Worm (Caenorhabditis elegans): ENCODE measurements around the gene srw-120.

Gene srw-120

ce11 chrV:2993816-2994215 is 2.2 kb downstream of the srw-120 start, which contains the start of gene srw-115:
TSS of gene srw-115 (minus strand) at chrV:2993916.
- no peak for TF ChIP-seq nhr-232 (tag; optimal IDR thresholded peaks at IDR 0.05)
- TF ChIP-seq pros-1 (tag; optimal IDR thresholded peaks at IDR 0.05) = no peak
- TF ChIP-seq fax-1 (tag; optimal IDR thresholded peaks at IDR 0.05) = no peak
- no peak for TF ChIP-seq pat-9 (tag; optimal IDR thresholded peaks at IDR 0.05)
- no peak for TF ChIP-seq tbx-2 (tag; optimal IDR thresholded peaks at IDR 0.05)
- no peak for TF ChIP-seq gmeb-2 (tag; optimal IDR thresholded peaks at IDR 0.05)
- no peak for TF ChIP-seq pax-1 (tag; optimal IDR thresholded peaks at IDR 0.05)
- no peak for TF ChIP-seq hlh-13 (GFP tag; optimal IDR thresholded peaks at IDR 0.05)
- no peak for TF ChIP-seq ceh-22 (tag; optimal IDR thresholded peaks at IDR 0.05)
- no peak for TF ChIP-seq sox-4 (tag; optimal IDR thresholded peaks at IDR 0.05)
- TF ChIP-seq C08G9.2 (tag; optimal IDR thresholded peaks at IDR 0.05) = no peak
- no peak for TF ChIP-seq rnt-1 (tag; optimal IDR thresholded peaks at IDR 0.05)
- TF ChIP-seq eyg-1 (tag; optimal IDR thresholded peaks at IDR 0.05) = no peak
- no peak for TF ChIP-seq odd-2 (tag; optimal IDR thresholded peaks at IDR 0.05)
- no peak for TF ChIP-seq pqm-1 (tag; optimal IDR thresholded peaks at IDR 0.05)
- TF ChIP-seq ama-1 (optimal IDR thresholded peaks at IDR 0.05) = no peak
- no peak for TF ChIP-seq ceh-24 (tag; optimal IDR thresholded peaks at IDR 0.05)

DNA sequence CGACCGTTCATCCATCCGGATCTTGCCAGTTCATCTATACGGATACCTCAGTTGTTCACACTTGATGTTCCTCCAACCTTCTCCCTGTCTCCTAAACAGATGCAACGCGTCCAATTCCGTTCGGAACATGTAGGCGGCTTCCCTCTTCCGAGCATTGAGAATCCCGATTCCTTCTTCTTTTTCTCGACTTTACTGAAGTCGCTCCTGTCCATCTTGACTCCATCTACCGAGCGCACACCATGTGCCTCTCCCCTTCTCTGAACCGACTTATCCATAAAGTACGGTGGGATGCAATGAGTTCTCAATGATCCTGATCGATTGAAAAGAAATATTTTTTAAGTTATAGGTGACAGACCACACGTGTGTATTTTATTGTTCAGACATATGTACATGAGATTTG is 3.9 kb downstream of the srw-120 start:
- TF ChIP-seq unc-3 (GFP tag; conservative IDR thresholded peaks at IDR 0.05) = no peak
- TF ChIP-seq unc-3 (tag; optimal IDR thresholded peaks at IDR 0.05) = no peak
- no peak for TF ChIP-seq K02D7.2 (tag; optimal IDR thresholded peaks at IDR 0.05)
- TF ChIP-seq fkh-6 (tag; optimal IDR thresholded peaks at IDR 0.05) = no peak
- TF ChIP-seq fax-1 (tag; optimal IDR thresholded peaks at IDR 0.05) = no peak
- TF ChIP-seq unc-86 (tag; optimal IDR thresholded peaks at IDR 0.05) = no peak
- TF ChIP-seq K09A11.1 (tag; optimal IDR thresholded peaks at IDR 0.05; ENCODE audit: insufficient read depth) = no peak
- no peak for TF ChIP-seq ahr-1 (tag; optimal IDR thresholded peaks at IDR 0.05)
- TF ChIP-seq unc-55 (GFP tag; optimal IDR thresholded peaks at IDR 0.05) = no peak
- TF ChIP-seq hlh-8 (tag; optimal IDR thresholded peaks at IDR 0.05) = no peak
- TF ChIP-seq lin-11 (tag; optimal IDR thresholded peaks at IDR 0.05) = no peak
- no peak for TF ChIP-seq che-1 (tag; optimal IDR thresholded peaks at IDR 0.05)
- TF ChIP-seq rnt-1 (tag; optimal IDR thresholded peaks at IDR 0.05) = no peak

ce11 chrV:2991485-2991884 is 4.5 kb downstream of the srw-120 start, which contains the start of gene srw-121:
TSS of gene srw-121 (minus strand) at chrV:2991585.
- TF ChIP-seq C08G9.2 (tag; optimal IDR thresholded peaks at IDR 0.05) (no peak), ahr-1 (tag; optimal IDR thresholded peaks at IDR 0.05) (no peak), eyg-1 (tag; optimal IDR thresholded peaks at IDR 0.05) (no peak), unc-55 (GFP tag; optimal IDR thresholded peaks at IDR 0.05) (no peak), fax-1 (tag; optimal IDR thresholded peaks at IDR 0.05) (no peak), ceh-31 (tag; optimal IDR thresholded peaks at IDR 0.05) (no peak)

- TF ChIP-seq hlh-6 (tag; optimal IDR thresholded peaks at IDR 0.05) = no peak
Measured at ce11 chrV:2987407-2987806, 8.6 kb downstream of the srw-120 start, which contains the start of gene srh-85. TSS of gene srh-85 (minus strand) at chrV:2987507.

DNA sequence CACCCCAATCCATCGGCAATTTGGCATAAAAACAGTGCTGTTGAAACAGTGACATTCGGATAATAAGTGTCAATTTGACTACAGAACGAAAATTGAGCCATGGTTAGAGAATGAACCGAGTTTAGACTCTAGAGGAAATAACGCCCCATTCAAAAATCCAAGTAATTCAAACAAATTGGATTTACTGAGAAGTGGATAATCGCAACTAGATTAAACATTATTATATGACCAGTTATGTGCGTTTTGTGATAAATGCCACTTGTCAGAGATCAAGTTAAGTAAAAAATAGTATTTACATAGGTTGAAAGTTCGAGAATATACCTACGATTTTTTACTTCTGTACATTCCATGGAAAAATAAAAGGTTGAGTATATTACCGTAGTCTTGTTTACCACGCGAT is 10.7 kb downstream of the srw-120 start, which contains the start of gene srw-139:
srw-139 (minus strand) TSS at position 101 of the 400 bp plus-strand sequence.
- TF ChIP-seq pax-1 (tag; optimal IDR thresholded peaks at IDR 0.05) (no peak), ref-2 (tag; optimal IDR thresholded peaks at IDR 0.05) (no peak), K02D7.2 (tag; optimal IDR thresholded peaks at IDR 0.05) (no peak), pag-3 (tag; optimal IDR thresholded peaks at IDR 0.05; ENCODE audit: borderline replicate concordance) (no peak), gmeb-2 (tag; optimal IDR thresholded peaks at IDR 0.05) (no peak), zip-5 (tag; optimal IDR thresholded peaks at IDR 0.05) (no peak), ceh-22 (tag; optimal IDR thresholded peaks at IDR 0.05) (no peak), ceh-18 (tag; optimal IDR thresholded peaks at IDR 0.05) (no peak), F13H6.1 (tag; optimal IDR thresholded peaks at IDR 0.05) (no peak), sox-2 (GFP tag; IDR thresholded peaks at IDR 0.05) (no peak), ceh-30 (tag; optimal IDR thresholded peaks at IDR 0.05) (no peak), ceh-45 (GFP tag; IDR thresholded peaks at IDR 0.05) (no peak), ama-1 (optimal IDR thresholded peaks at IDR 0.05) (no peak), unc-42 (tag; optimal IDR thresholded peaks at IDR 0.05) (no peak), ceh-34 (tag; optimal IDR thresholded peaks at IDR 0.05) (no peak)
